Fruit fly (Drosophila melanogaster) whole organism, embryonic: ENCODE results near the gene CG31191.

Source experiments
- ATbp ChIP-seq: fragments of 200-800 bp; sonication (Bioruptor generic); optimal IDR thresholded peaks from 2 replicates; lab custom pipeline; 2017; ENCODE audit warnings: missing biosample characterization, mild to moderate bottlenecking, missing genetic modification characterization, missing genetic modification reagents
- Asciz ChIP-seq: fragments of 200-800 bp; sonication (Bioruptor generic); optimal IDR thresholded peaks from 2 replicates; lab custom pipeline; 2017; ENCODE audit warnings: missing biosample characterization, mild to moderate bottlenecking, missing genetic modification characterization, missing genetic modification reagents
- Atf3 ChIP-seq: fragments of 200-800 bp; sonication (Bioruptor generic); optimal IDR thresholded peaks from 3 replicates; lab custom pipeline; 2016; ENCODE audit warnings: missing biosample characterization, missing genetic modification characterization
- CG10147 ChIP-seq: fragments of 200-800 bp; sonication (Bioruptor generic); optimal IDR thresholded peaks from 2 replicates; lab custom pipeline; 2019; ENCODE audit warnings: missing biosample characterization, mild to moderate bottlenecking, missing genetic modification characterization, moderate library complexity
- CG10565 ChIP-seq: fragments of 200-800 bp; sonication (Bioruptor generic); optimal IDR thresholded peaks from 3 replicates; lab custom pipeline; 2016; ENCODE audit warnings: missing biosample characterization, mild to moderate bottlenecking, missing genetic modification characterization
- CG10654 ChIP-seq: fragments of 200-800 bp; sonication (Bioruptor generic); optimal IDR thresholded peaks from 2 replicates; lab custom pipeline; 2016; ENCODE audit warnings: missing biosample characterization, missing genetic modification characterization
- CG11560 ChIP-seq: fragments of 200-800 bp; sonication (Bioruptor generic); IDR thresholded peaks from 3 replicates; pipeline ENCODE4 v1.3.6; 2022; ENCODE audit warnings: missing biosample characterization, missing genetic modification characterization
- CG11696 ChIP-seq: fragments of 200-800 bp; sonication (Bioruptor generic); IDR thresholded peaks from 2 replicates; pipeline ENCODE4 v1.3.6; 2022; ENCODE audit warnings: missing biosample characterization, missing genetic modification characterization
- CG12155 ChIP-seq: fragments of 200-800 bp; sonication (Bioruptor generic); optimal IDR thresholded peaks from 3 replicates; lab custom pipeline; 2016; ENCODE audit warnings: missing biosample characterization, missing genetic modification characterization
- CG12942 ChIP-seq: fragments of 200-800 bp; sonication (Bioruptor generic); optimal IDR thresholded peaks from 3 replicates; lab custom pipeline; 2016; ENCODE audit warnings: missing biosample characterization, missing genetic modification characterization
- CG14667 ChIP-seq: fragments of 200-800 bp; sonication (Bioruptor generic); IDR thresholded peaks from 2 replicates; pipeline ENCODE4 v1.3.6; 2022; ENCODE audit warnings: missing biosample characterization, missing genetic modification characterization
- CG14965 ChIP-seq: fragments of 200-800 bp; sonication (Bioruptor generic); optimal IDR thresholded peaks from 2 replicates; lab custom pipeline; 2016; ENCODE audit warnings: missing biosample characterization, missing genetic modification characterization, borderline replicate concordance
- CG1603 ChIP-seq: fragments of 200-800 bp; sonication (Bioruptor generic); optimal IDR thresholded peaks from 2 replicates; lab custom pipeline; 2019; ENCODE audit warnings: missing biosample characterization, mild to moderate bottlenecking, missing genetic modification characterization, moderate library complexity
- CG3065 ChIP-seq: fragments of 200-800 bp; sonication (Bioruptor generic); optimal IDR thresholded peaks from 2 replicates; lab custom pipeline; 2016; ENCODE audit warnings: missing biosample characterization, missing genetic modification characterization
- CG32767 ChIP-seq: fragments of 200-800 bp; sonication (Bioruptor generic); IDR thresholded peaks from 2 replicates; pipeline ENCODE4 v1.3.6; 2022; ENCODE audit warnings: missing biosample characterization, missing genetic modification characterization
- CG3281 ChIP-seq: fragments of 200-800 bp; sonication (Bioruptor generic); optimal IDR thresholded peaks from 3 replicates; lab custom pipeline; 2017; ENCODE audit warnings: missing biosample characterization, mild to moderate bottlenecking, missing genetic modification characterization
- CG4617 ChIP-seq: fragments of 200-800 bp; sonication (Bioruptor generic); optimal IDR thresholded peaks from 3 replicates; lab custom pipeline; 2016; ENCODE audit warnings: missing biosample characterization, missing genetic modification characterization, borderline replicate concordance
- CG6654 ChIP-seq: fragments of 200-800 bp; sonication (Bioruptor generic); optimal IDR thresholded peaks from 2 replicates; lab custom pipeline; 2017; ENCODE audit warnings: missing biosample characterization, mild to moderate bottlenecking, missing genetic modification characterization
- CG7987 ChIP-seq: fragments of 200-800 bp; sonication (Bioruptor generic); optimal IDR thresholded peaks from 2 replicates; lab custom pipeline; 2018; ENCODE audit warnings: missing biosample characterization, mild to moderate bottlenecking, missing genetic modification characterization, moderate library complexity
- CG9437 ChIP-seq: fragments of 200-800 bp; sonication (Bioruptor generic); optimal IDR thresholded peaks from 2 replicates; lab custom pipeline; 2018; ENCODE audit warnings: missing biosample characterization, mild to moderate bottlenecking, missing genetic modification characterization
- CHES-1-like ChIP-seq: fragments of 200-800 bp; sonication (Bioruptor generic); optimal IDR thresholded peaks from 2 replicates; lab custom pipeline; 2016; ENCODE audit warnings: missing biosample characterization, missing genetic modification characterization
- Camta ChIP-seq: fragments of 200-800 bp; sonication (Bioruptor generic); optimal IDR thresholded peaks from 2 replicates; lab custom pipeline; 2016; ENCODE audit warnings: missing biosample characterization, missing genetic modification characterization
- CoRest ChIP-seq: fragments of 200-800 bp; sonication (Bioruptor generic); optimal IDR thresholded peaks from 3 replicates; lab custom pipeline; 2018; ENCODE audit warnings: missing biosample characterization, mild to moderate bottlenecking, missing genetic modification characterization, moderate library complexity
- D19B ChIP-seq: fragments of 200-800 bp; sonication (Bioruptor generic); optimal IDR thresholded peaks from 2 replicates; lab custom pipeline; 2017; ENCODE audit warnings: missing biosample characterization, mild to moderate bottlenecking, missing genetic modification characterization
- Doc2 ChIP-seq: fragments of 200-800 bp; sonication (Bioruptor generic); IDR thresholded peaks from 2 replicates; pipeline ENCODE4 v1.3.6; 2022; ENCODE audit warnings: missing biosample characterization, missing genetic modification characterization
- Dref ChIP-seq: fragments of 200-800 bp; sonication (Bioruptor generic); IDR thresholded peaks from 2 replicates; pipeline ENCODE4 v1.3.6; 2022; ENCODE audit warnings: missing biosample characterization, missing genetic modification characterization
- Hr39 ChIP-seq: fragments of >200 bp; optimal IDR thresholded peaks from 2 replicates; lab custom pipeline; 2017
- Mad ChIP-seq: fragments of 200-800 bp; sonication (Bioruptor generic); optimal IDR thresholded peaks from 2 replicates; lab custom pipeline; 2016; ENCODE audit warnings: missing biosample characterization, missing genetic modification characterization
- Oaz ChIP-seq: fragments of 200-800 bp; sonication (Bioruptor generic); IDR thresholded peaks from 2 replicates; pipeline ENCODE4 v1.3.6; 2022; ENCODE audit warnings: missing biosample characterization, missing genetic modification characterization
- Opbp ChIP-seq: fragments of 200-800 bp; sonication (Bioruptor generic); IDR thresholded peaks from 3 replicates; pipeline ENCODE4 v1.3.6; 2022; ENCODE audit warnings: missing biosample characterization, missing genetic modification characterization; ENCODE audit not compliant: partially characterized antibody
- Poxn ChIP-seq: fragments of 200-800 bp; sonication (Bioruptor generic); IDR thresholded peaks from 2 replicates; pipeline ENCODE4 v1.3.6; 2022; ENCODE audit warnings: missing biosample characterization, missing genetic modification characterization
- Stat92E ChIP-seq, 3 experiments: fragments of >200 bp in 2 of 3; fragments of 200-800 bp in 1 of 3; sonication (Bioruptor generic) in 1 of 3; optimal IDR thresholded peaks; 2 replicates each; lab custom pipeline; 2017 to 2019; ENCODE audit warnings: missing biosample characterization in 3 of 3, missing genetic modification characterization in 3 of 3, mild to moderate bottlenecking in 1 of 3, moderate library complexity in 1 of 3
- ap ChIP-seq: fragments of 200-800 bp; sonication (Bioruptor generic); IDR thresholded peaks from 2 replicates; pipeline ENCODE4 v1.3.6; 2022; ENCODE audit warnings: missing biosample characterization, missing genetic modification characterization
- cad ChIP-seq: fragments of >200 bp; optimal IDR thresholded peaks from 2 replicates; lab custom pipeline; 2017; ENCODE audit warnings: missing biosample characterization, missing genetic modification characterization
- ci ChIP-seq: fragments of 200-800 bp; sonication (Bioruptor generic); IDR thresholded peaks from 3 replicates; pipeline ENCODE4 v1.3.6; 2022; ENCODE audit warnings: missing biosample characterization, missing genetic modification characterization
- dmrt11E ChIP-seq: fragments of 200-800 bp; sonication (Bioruptor generic); optimal IDR thresholded peaks from 3 replicates; lab custom pipeline; 2018; ENCODE audit warnings: missing biosample characterization, mild to moderate bottlenecking, missing genetic modification characterization, moderate library complexity
- emc ChIP-seq: fragments of 200-800 bp; sonication (Bioruptor generic); optimal IDR thresholded peaks from 2 replicates; lab custom pipeline; 2016; ENCODE audit warnings: missing biosample characterization, missing genetic modification characterization
- fru ChIP-seq: fragments of >200 bp; optimal IDR thresholded peaks from 2 replicates; lab custom pipeline; 2017
- gem ChIP-seq: fragments of 200-800 bp; sonication (Bioruptor generic); optimal IDR thresholded peaks from 2 replicates; lab custom pipeline; 2019; ENCODE audit warnings: missing biosample characterization, mild to moderate bottlenecking, missing genetic modification characterization, moderate library complexity
- gro ChIP-seq: fragments of 200-800 bp; sonication (Bioruptor generic); optimal IDR thresholded peaks from 2 replicates; lab custom pipeline; 2016; ENCODE audit warnings: missing biosample characterization, missing genetic modification characterization
- ham ChIP-seq: fragments of 200-800 bp; sonication (Bioruptor generic); IDR thresholded peaks from 2 replicates; pipeline ENCODE4 v1.3.6; 2022; ENCODE audit warnings: missing biosample characterization, missing genetic modification characterization
- her ChIP-seq: fragments of 200-800 bp; sonication (Bioruptor generic); optimal IDR thresholded peaks from 2 replicates; lab custom pipeline; 2016; ENCODE audit warnings: missing biosample characterization, missing genetic modification characterization
- hth ChIP-seq: fragments of >200 bp; optimal IDR thresholded peaks from 2 replicates; lab custom pipeline; 2017; ENCODE audit warnings: inconsistent platforms
- lab ChIP-seq: fragments of 200-800 bp; sonication (Bioruptor generic); optimal IDR thresholded peaks from 3 replicates; lab custom pipeline; 2017; ENCODE audit warnings: missing biosample characterization, missing genetic modification characterization, mild to moderate bottlenecking, moderate library complexity, missing genetic modification reagents
- nerfin-1 ChIP-seq: fragments of 200-800 bp; sonication (Bioruptor generic); optimal IDR thresholded peaks from 3 replicates; lab custom pipeline; 2019; ENCODE audit warnings: missing biosample characterization, mild to moderate bottlenecking, missing genetic modification characterization, moderate library complexity
- sens-2 ChIP-seq: fragments of 200-800 bp; sonication (Bioruptor generic); IDR thresholded peaks from 2 replicates; pipeline ENCODE4 v1.3.6; 2022; ENCODE audit warnings: missing biosample characterization, missing genetic modification characterization
- sima ChIP-seq: fragments of 200-800 bp; sonication (Bioruptor generic); optimal IDR thresholded peaks from 2 replicates; lab custom pipeline; 2016; ENCODE audit warnings: missing biosample characterization, missing genetic modification characterization
- sr ChIP-seq: fragments of 200-800 bp; sonication (Bioruptor generic); IDR thresholded peaks from 3 replicates; pipeline ENCODE4 v1.3.6; 2022; ENCODE audit warnings: missing biosample characterization, missing genetic modification characterization
- tio ChIP-seq: fragments of 200-800 bp; sonication (Bioruptor generic); optimal IDR thresholded peaks from 2 replicates; lab custom pipeline; 2017; ENCODE audit warnings: missing biosample characterization, missing genetic modification characterization, inconsistent platforms
- twi ChIP-seq: fragments of 200-800 bp; optimal IDR thresholded peaks from 2 replicates; lab custom pipeline; 2019; ENCODE audit warnings: missing biosample characterization, mild to moderate bottlenecking, missing genetic modification characterization, moderate library complexity
- wdn ChIP-seq: fragments of 200-800 bp; sonication (Bioruptor generic); IDR thresholded peaks from 2 replicates; pipeline ENCODE4 v1.3.6; 2022; ENCODE audit warnings: missing biosample characterization, missing genetic modification characterization
- z ChIP-seq: fragments of 200-800 bp; sonication (Bioruptor generic); IDR thresholded peaks from 3 replicates; pipeline ENCODE4 v1.3.6; 2022; ENCODE audit warnings: missing biosample characterization, missing genetic modification characterization
- zfh1 ChIP-seq: fragments of 200-800 bp; sonication (Bioruptor generic); IDR thresholded peaks from 3 replicates; pipeline ENCODE4 v1.3.6; 2022; ENCODE audit warnings: missing biosample characterization, missing genetic modification characterization

The CG31191 gene

DNA sequence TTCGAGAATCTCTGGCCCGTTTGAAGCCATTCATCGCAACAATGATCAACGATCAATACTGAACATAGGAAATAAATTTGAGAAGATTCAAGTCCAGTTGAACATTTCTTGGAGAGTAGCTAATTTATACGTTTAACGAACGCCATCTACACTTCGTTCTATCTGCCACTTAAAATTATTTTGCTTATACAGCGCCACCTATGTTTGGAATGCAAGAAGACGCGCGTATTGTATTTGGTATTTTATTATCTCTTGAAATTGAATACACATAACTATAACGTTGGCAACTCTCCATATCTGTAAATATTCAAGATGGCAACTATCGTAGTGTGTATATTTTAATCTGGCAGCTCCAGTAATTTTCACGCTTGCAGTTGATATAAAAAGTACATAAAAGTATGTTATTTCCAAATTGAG, 2.7 kb upstream of the CG31191 start (continued):
- TF ChIP-seq Doc2 (GFP tag; lab: Robert Waterston, UW) (no peak), emc (GFP tag; lab: Kevin White, UChicago) (peak; percentile 13), sima (GFP tag; lab: Kevin White, UChicago) (no peak), Poxn (GFP tag; lab: Robert Waterston, UW) (no peak), Dref (peak; percentile 37), CG1603 (tag; lab: Kevin White, UChicago) (peak; percentile 72), ATbp (GFP tag; lab: Kevin White, UChicago) (no peak), Atf3 (no peak), ap (GFP tag; lab: Robert Waterston, UW) (no peak; the same call in 1 of the 2 replicates), z (no peak), tio (GFP tag; lab: Kevin White, UChicago) (no peak), wdn (GFP tag; lab: Robert Waterston, UW) (no peak), CG3065 (GFP tag; lab: Kevin White, UChicago) (no peak), nerfin-1 (tag; lab: Kevin White, UChicago) (no peak), Opbp (GFP tag; lab: Robert Waterston, UW) (peak; percentile 12; the same call in 1 of the 3 replicates), lab (GFP tag; lab: Kevin White, UChicago) (no peak), dmrt11E (no peak), CG32767 (GFP tag; lab: Robert Waterston, UW) (peak; percentile 61; the same call in 1 of the 2 replicates), sr (GFP tag; lab: Robert Waterston, UW) (no peak), cad (GFP tag; lab: Kevin White, UChicago) (no peak), CHES-1-like (peak; percentile 5), gro (GFP tag; lab: Kevin White, UChicago) (peak; percentile 17), CG7987 (GFP tag; lab: Kevin White, UChicago) (peak; percentile 45), CG12942 (GFP tag; lab: Kevin White, UChicago) (no peak), CG14965 (GFP tag; lab: Kevin White, UChicago) (peak; percentile 4), sens-2 (GFP tag; lab: Robert Waterston, UW) (no peak), Mad (peak; percentile 32), gem (tag; lab: Kevin White, UChicago) (no peak), CG4617 (no peak), zfh1 (GFP tag; lab: Robert Waterston, UW) (peak; percentile 7; the same call in 1 of the 3 replicates), Hr39 (lab: Kevin White, UChicago) (no peak), Asciz (no peak), Oaz (GFP tag; lab: Robert Waterston, UW) (no peak), her (peak; percentile 56), CG9437 (GFP tag; lab: Kevin White, UChicago) (no peak), hth (lab: Kevin White, UChicago) (no peak), CG10565 (GFP tag; lab: Kevin White, UChicago) (no peak), CG10147 (GFP tag; lab: Kevin White, UChicago) (no peak), CG11560 (tag; lab: Robert Waterston, UW) (no peak), D19B (GFP tag; lab: Kevin White, UChicago) (no peak), CG6654 (GFP tag; lab: Kevin White, UChicago) (no peak), fru (lab: Kevin White, UChicago) (no peak), CG14667 (GFP tag; lab: Robert Waterston, UW) (no peak; the same call in 1 of the 2 replicates), ham (GFP tag; lab: Robert Waterston, UW) (no peak), CG11696 (no peak), CG10654 (GFP tag; lab: Kevin White, UChicago) (no peak), twi (tag; lab: Kevin White, UChicago) (no peak), CG12155 (GFP tag; lab: Kevin White, UChicago) (no peak), ci (GFP tag; lab: Robert Waterston, UW) (peak; percentile 42; the same call in 1 of the 3 replicates), Stat92E (GFP tag; optimal IDR thresholded peaks at IDR 0.05; lab: Kevin White, UChicago) (no peak), Camta (no peak), CoRest (tag; lab: Kevin White, UChicago) (no peak), CG3281 (GFP tag; lab: Kevin White, UChicago) (no peak)
